Worm (Caenorhabditis elegans): ENCODE measurements around the gene E02A10.4.

E02A10.4 gene

ce11 chrV:12530129-12530528 lies 37.6 kb downstream of the E02A10.4 start:
- TF ChIP-seq hmg-1.2 (GFP tag; IDR thresholded peaks at IDR 0.05) (no peak), mes-4 (tag; optimal IDR thresholded peaks at IDR 0.05) (no peak), hrde-1 (tag; optimal IDR thresholded peaks at IDR 0.05; ENCODE audit: borderline replicate concordance) (no peak), lin-54 (GFP tag; optimal IDR thresholded peaks at IDR 0.05) (no peak)

- TF ChIP-seq ZK185.1 (tag; optimal IDR thresholded peaks at IDR 0.05; ENCODE audit: poor library complexity, severe bottlenecking) (no peak), tbx-9 (tag; optimal IDR thresholded peaks at IDR 0.05; ENCODE audit: borderline replicate concordance) (no peak), hmg-20 (GFP tag; IDR thresholded peaks at IDR 0.05) (no peak), dpff-1 (tag; optimal IDR thresholded peaks at IDR 0.05) (no peak), dpl-1 (GFP tag; optimal IDR thresholded peaks at IDR 0.05) (no peak), hmg-1.2 (GFP tag; IDR thresholded peaks at IDR 0.05) (peak; percentile 82), egl-18 (GFP tag; IDR thresholded peaks at IDR 0.05) (no peak), nhr-80 (tag; optimal IDR thresholded peaks at IDR 0.05) (peak; percentile 55), C17E4.6 (GFP tag; IDR thresholded peaks at IDR 0.05) (no peak), nhr-120 (GFP tag; IDR thresholded peaks at IDR 0.05) (no peak), ceh-58 (GFP tag; IDR thresholded peaks at IDR 0.05) (no peak), ets-4 (GFP tag; optimal IDR thresholded peaks at IDR 0.05) (no peak), nhr-27 (tag; optimal IDR thresholded peaks at IDR 0.05) (no peak), attf-3 (GFP tag; conservative IDR thresholded peaks at IDR 0.05) (no peak), athp-1 (tag; optimal IDR thresholded peaks at IDR 0.05) (no peak), lir-1 (GFP tag; conservative IDR thresholded peaks at IDR 0.05) (no peak), somi-1 (GFP tag; optimal IDR thresholded peaks at IDR 0.05) (no peak), F57A8.1 (GFP tag; optimal IDR thresholded peaks at IDR 0.05) (no peak), hrde-1 (tag; optimal IDR thresholded peaks at IDR 0.05; ENCODE audit: borderline replicate concordance) (no peak), F37B4.10 (GFP tag; IDR thresholded peaks at IDR 0.05) (no peak), F55B11.4 (tag; optimal IDR thresholded peaks at IDR 0.05; ENCODE audit: borderline replicate concordance, insufficient read depth) (no peak), ceh-27 (GFP tag; optimal IDR thresholded peaks at IDR 0.05) (peak; percentile 19), madf-3 (GFP tag; IDR thresholded peaks at IDR 0.05) (no peak), F22D6.2 (tag; optimal IDR thresholded peaks at IDR 0.05) (no peak)
Observed at ce11 chrV:12528919-12529318, 38.8 kb downstream of the E02A10.4 start.

ce11 chrV:12526758-12527157 lies 41.0 kb downstream of the E02A10.4 start, which contains the start of gene F45D3.1:
Gene F45D3.1, plus strand, starts transcription at chrV:12527058.
- TF ChIP-seq F23B12.7 (tag; optimal IDR thresholded peaks at IDR 0.05; ENCODE audit: insufficient read depth) (no peak), lag-1 (GFP tag; IDR thresholded peaks at IDR 0.05) (no peak), K12H6.12 (tag; optimal IDR thresholded peaks at IDR 0.05) (no peak), Y95B8A.8 (GFP tag; IDR thresholded peaks at IDR 0.05) (no peak), F39B2.1 (GFP tag; IDR thresholded peaks at IDR 0.05) (no peak), ztf-25 (GFP tag; IDR thresholded peaks at IDR 0.05) (no peak), K11D2.4 (GFP tag; IDR thresholded peaks at IDR 0.05) (no peak), sea-2 (GFP tag; IDR thresholded peaks at IDR 0.05) (no peak)

DNA sequence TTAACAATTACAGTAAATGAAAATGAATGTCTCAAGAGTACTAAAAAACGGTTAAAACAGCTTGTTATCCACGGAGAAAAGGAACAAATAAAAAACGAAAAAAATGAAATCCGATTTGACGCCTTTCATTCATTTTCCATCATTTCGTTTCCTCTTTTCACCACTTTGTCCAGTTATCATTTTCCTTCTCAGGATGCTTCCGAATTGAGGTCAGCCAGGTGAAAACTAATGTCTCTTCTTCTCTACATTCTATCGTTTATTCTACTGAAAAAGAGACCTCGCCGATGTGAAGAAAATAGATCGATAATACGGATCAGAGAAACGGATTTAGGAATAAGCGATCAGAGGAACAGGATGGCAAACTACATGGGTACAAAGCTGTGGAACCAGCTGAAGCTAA lies 41.6 kb downstream of the E02A10.4 start:
- TF ChIP-seq nhr-120 (GFP tag; IDR thresholded peaks at IDR 0.05) (no peak), egrh-3 (GFP tag; IDR thresholded peaks at IDR 0.05) (no peak), lag-1 (GFP tag; IDR thresholded peaks at IDR 0.05) (no peak), nhr-27 (tag; optimal IDR thresholded peaks at IDR 0.05) (no peak), dox-1 (GFP tag; IDR thresholded peaks at IDR 0.05) (no peak), madf-10 (tag; optimal IDR thresholded peaks at IDR 0.05) (no peak), lin-40 (tag; optimal IDR thresholded peaks at IDR 0.05) (no peak), K12H6.12 (tag; optimal IDR thresholded peaks at IDR 0.05) (no peak), nfyb-1 (GFP tag; IDR thresholded peaks at IDR 0.05) (no peak), madf-8 (GFP tag; conservative IDR thresholded peaks at IDR 0.05) (no peak), lsl-1 (GFP tag; optimal IDR thresholded peaks at IDR 0.05) (no peak), nfya-2 (GFP tag; IDR thresholded peaks at IDR 0.05) (no peak), K11D2.4 (GFP tag; IDR thresholded peaks at IDR 0.05) (no peak)
